Worm (Caenorhabditis elegans) whole organism, L1 larva: ENCODE measurements around the gene vang-1.

Source experiments
- aha-1 ChIP-seq: fragments of 150-350 bp; optimal IDR thresholded peaks from 2 replicates; lab custom pipeline; 2014; ENCODE audit warnings: missing biosample characterization, missing genetic modification characterization
- alr-1 ChIP-seq: fragments of 200-800 bp; sonication (Bioruptor generic); optimal IDR thresholded peaks from 2 replicates; lab custom pipeline; 2018; ENCODE audit warnings: borderline replicate concordance, mild to moderate bottlenecking, missing genetic modification characterization, missing compliant biosample characterization
- ama-1 ChIP-seq: fragments of 150-350 bp; optimal IDR thresholded peaks from 2 replicates; lab custom pipeline; 2014
- blmp-1 ChIP-seq: fragments of 150-350 bp; optimal IDR thresholded peaks from 2 replicates; lab custom pipeline; 2014; ENCODE audit warnings: missing biosample characterization, missing genetic modification characterization
- dsc-1 ChIP-seq: sonication (generic microtip); optimal IDR thresholded peaks from 2 replicates; lab custom pipeline; 2016; ENCODE audit warnings: mild to moderate bottlenecking, missing genetic modification characterization, missing compliant biosample characterization
- efl-1 ChIP-seq, 4 experiments: fragments of 150-350 bp; optimal IDR thresholded peaks in 3 of 4; peaks in 1 of 4; 1 replicate in 1 of 4; 2 replicates in 3 of 4; lab custom pipeline; 2014; ENCODE audit warnings: missing biosample characterization in 2 of 4, missing genetic modification characterization in 2 of 4, missing genetic modification reagents in 2 of 4
- egl-27 ChIP-seq, 2 experiments: fragments of 150-350 bp in 1 of 2; sonication (generic microtip); optimal IDR thresholded peaks; 3 replicates each; lab custom pipeline; 2017 to 2018; ENCODE audit warnings: missing biosample characterization in 2 of 2, missing genetic modification characterization in 2 of 2, missing genetic modification reagents in 2 of 2
- elt-2 ChIP-seq: sonication (generic microtip); optimal IDR thresholded peaks from 2 replicates; lab custom pipeline; 2016; ENCODE audit warnings: missing genetic modification characterization, mild to moderate bottlenecking, inconsistent platforms, missing compliant biosample characterization, missing genetic modification reagents
- elt-3 ChIP-seq, 6 experiments: fragments of 150-350 bp in 1 of 6; sonication (generic microtip); optimal IDR thresholded peaks; 2 replicates each; lab custom pipeline; 2017 to 2018; ENCODE audit warnings: missing biosample characterization in 6 of 6, missing genetic modification characterization in 6 of 6, inconsistent platforms in 1 of 6
- ets-5 ChIP-seq: fragments of 200-800 bp; sonication (Bioruptor generic); IDR thresholded peaks from 2 replicates; pipeline ENCODE4 v1.3.6; 2022; ENCODE audit warnings: missing genetic modification characterization, missing compliant biosample characterization
- fkh-10 ChIP-seq: sonication (generic microtip); optimal IDR thresholded peaks from 2 replicates; lab custom pipeline; 2017; ENCODE audit warnings: missing biosample characterization, missing genetic modification reagents, missing genetic modification characterization
- fkh-8 ChIP-seq: sonication (generic microtip); optimal IDR thresholded peaks from 2 replicates; lab custom pipeline; 2016; ENCODE audit warnings: mild to moderate bottlenecking, missing genetic modification characterization, missing compliant biosample characterization
- hlh-17 ChIP-seq: fragments of 200-800 bp; sonication (Bioruptor generic); optimal IDR thresholded peaks from 2 replicates; lab custom pipeline; 2018; ENCODE audit warnings: missing genetic modification characterization, mild to moderate bottlenecking, missing compliant biosample characterization, moderate library complexity, borderline replicate concordance
- hlh-4 ChIP-seq: sonication (generic microtip); optimal IDR thresholded peaks from 2 replicates; lab custom pipeline; 2016; ENCODE audit warnings: mild to moderate bottlenecking, missing genetic modification characterization, missing compliant biosample characterization
- irx-1 ChIP-seq: sonication (generic microtip); optimal IDR thresholded peaks from 2 replicates; lab custom pipeline; 2016; ENCODE audit warnings: missing genetic modification characterization, missing compliant biosample characterization
- lin-14 ChIP-seq: fragments of 200-800 bp; sonication (Bioruptor generic); optimal IDR thresholded peaks from 2 replicates; lab custom pipeline; 2018; ENCODE audit warnings: mild to moderate bottlenecking, missing genetic modification characterization, moderate library complexity, missing compliant biosample characterization
- lin-15B ChIP-seq: fragments of 150-350 bp; sonication (generic microtip); optimal IDR thresholded peaks from 3 replicates; lab custom pipeline; 2014; ENCODE audit warnings: missing biosample characterization, missing genetic modification characterization
- lin-35 ChIP-seq, 2 experiments: fragments of 150-350 bp; optimal IDR thresholded peaks; 2 replicates each; lab custom pipeline; 2014; ENCODE audit warnings: missing biosample characterization in 2 of 2, missing genetic modification characterization in 2 of 2, missing genetic modification reagents in 2 of 2
- lir-3 ChIP-seq: sonication (generic microtip); optimal IDR thresholded peaks from 2 replicates; lab custom pipeline; 2016; ENCODE audit warnings: mild to moderate bottlenecking, missing genetic modification characterization, moderate library complexity, missing compliant biosample characterization; ENCODE audit not compliant: poor library complexity
- mep-1 ChIP-seq: fragments of 150-350 bp; optimal IDR thresholded peaks from 2 replicates; lab custom pipeline; 2014; ENCODE audit warnings: missing biosample characterization, missing genetic modification characterization
- nhr-11 ChIP-seq: fragments of 150-350 bp; optimal IDR thresholded peaks from 2 replicates; lab custom pipeline; 2014; ENCODE audit warnings: missing biosample characterization, missing genetic modification characterization
- nhr-12 ChIP-seq: sonication (generic microtip); optimal IDR thresholded peaks from 2 replicates; lab custom pipeline; 2017; ENCODE audit warnings: missing biosample characterization, missing genetic modification characterization
- nhr-19 ChIP-seq: fragments of 200-800 bp; sonication (Bioruptor generic); conservative IDR thresholded peaks from 2 replicates; pipeline ENCODE4 v1.3.6; 2022; ENCODE audit warnings: missing genetic modification characterization, missing compliant biosample characterization
- nhr-20 ChIP-seq: sonication (generic microtip); optimal IDR thresholded peaks from 2 replicates; lab custom pipeline; 2016; ENCODE audit warnings: mild to moderate bottlenecking, missing genetic modification characterization, missing compliant biosample characterization
- nhr-28 ChIP-seq: fragments of 150-350 bp; optimal IDR thresholded peaks from 2 replicates; lab custom pipeline; 2014; ENCODE audit warnings: missing biosample characterization, missing genetic modification characterization
- nhr-47 ChIP-seq: sonication (generic microtip); optimal IDR thresholded peaks from 2 replicates; lab custom pipeline; 2016; ENCODE audit warnings: mild to moderate bottlenecking, missing genetic modification characterization, moderate library complexity, missing compliant biosample characterization
- nhr-71 ChIP-seq: sonication (generic microtip); optimal IDR thresholded peaks from 2 replicates; lab custom pipeline; 2016; ENCODE audit warnings: mild to moderate bottlenecking, missing genetic modification characterization, moderate library complexity, missing compliant biosample characterization
- nhr-85 ChIP-seq: sonication (generic microtip); peaks from one replicate; lab custom pipeline; 2016; ENCODE audit warnings: missing genetic modification characterization, inconsistent platforms, missing compliant biosample characterization
- nhr-90 ChIP-seq: sonication (generic microtip); optimal IDR thresholded peaks from 2 replicates; lab custom pipeline; 2016; ENCODE audit warnings: mild to moderate bottlenecking, missing genetic modification characterization, missing compliant biosample characterization; ENCODE audit not compliant: poor library complexity
- pqm-1 ChIP-seq: sonication (generic microtip); optimal IDR thresholded peaks from 3 replicates; lab custom pipeline; 2017; ENCODE audit warnings: missing biosample characterization, missing genetic modification characterization
- skn-1 ChIP-seq: fragments of 150-350 bp; optimal IDR thresholded peaks from 2 replicates; lab custom pipeline; 2014; ENCODE audit warnings: missing biosample characterization, missing genetic modification characterization
- snpc-4 ChIP-seq: fragments of 150-350 bp; optimal IDR thresholded peaks from 2 replicates; lab custom pipeline; 2014; ENCODE audit warnings: missing biosample characterization, missing genetic modification characterization
- snu-23 ChIP-seq: sonication (generic microtip); optimal IDR thresholded peaks from 2 replicates; lab custom pipeline; 2016; ENCODE audit warnings: missing genetic modification characterization, missing compliant biosample characterization
- sox-4 ChIP-seq: sonication (generic microtip); optimal IDR thresholded peaks from 2 replicates; lab custom pipeline; 2016; ENCODE audit warnings: missing genetic modification characterization, missing compliant biosample characterization
- swsn-7 ChIP-seq: sonication (generic microtip); optimal IDR thresholded peaks from 2 replicates; lab custom pipeline; 2016; ENCODE audit warnings: missing genetic modification characterization, missing compliant biosample characterization
- tlp-1 ChIP-seq: fragments of 150-350 bp; optimal IDR thresholded peaks from 2 replicates; lab custom pipeline; 2014; ENCODE audit warnings: missing biosample characterization, missing genetic modification characterization
- unc-130 ChIP-seq: fragments of 150-350 bp; optimal IDR thresholded peaks from 2 replicates; lab custom pipeline; 2017; ENCODE audit warnings: missing biosample characterization, missing genetic modification characterization, inconsistent platforms
- unc-30 ChIP-seq: sonication (generic microtip); optimal IDR thresholded peaks from 2 replicates; lab custom pipeline; 2017; ENCODE audit warnings: missing biosample characterization, missing genetic modification characterization
- unc-98 ChIP-seq: fragments of 200-800 bp; sonication (Bioruptor generic); IDR thresholded peaks from 2 replicates; pipeline ENCODE4 v1.3.6; 2022; ENCODE audit warnings: missing genetic modification characterization, missing compliant biosample characterization
- zip-4 ChIP-seq: fragments of 200-800 bp; sonication (Bioruptor generic); optimal IDR thresholded peaks from 2 replicates; lab custom pipeline; 2018; ENCODE audit warnings: mild to moderate bottlenecking, missing genetic modification characterization, moderate library complexity, missing compliant biosample characterization
- ztf-11 ChIP-seq, 2 experiments: sonication (generic microtip); optimal IDR thresholded peaks; 2 replicates each; lab custom pipeline; 2016 to 2017; ENCODE audit warnings: missing genetic modification characterization in 2 of 2, missing biosample characterization in 1 of 2, missing compliant biosample characterization in 1 of 2

Gene vang-1

ce11 chrX:2836770-2837169, 48.9 kb upstream of the vang-1 start:
- TF ChIP-seq swsn-7 (tag; lab: Kevin White, UChicago) (no peak), skn-1 (tag; lab: Kevin White, UChicago) (no peak), elt-2 (peak; percentile 42), tlp-1 (peak; percentile 2), efl-1 (optimal IDR thresholded peaks at IDR 0.05; lab: Kevin White, UChicago) (no peak), efl-1 (GFP tag; optimal IDR thresholded peaks at IDR 0.05 in 1 of 2; lab: Kevin White, UChicago) (peak in 1 of 2 experiments; percentile 74), pqm-1 (tag; lab: Kevin White, UChicago) (peak; percentile 73)

- TF ChIP-seq hlh-17 (GFP tag; lab: Kevin White, UChicago) (no peak), irx-1 (tag; lab: Kevin White, UChicago) (no peak), ets-5 (GFP tag; lab: Robert Waterston, UW) (no peak), hlh-4 (tag; lab: Kevin White, UChicago) (no peak), alr-1 (tag; lab: Kevin White, UChicago) (no peak), ama-1 (lab: Kevin White, UChicago) (no peak), tlp-1 (no peak), zip-4 (GFP tag; lab: Kevin White, UChicago) (no peak), sox-4 (no peak), nhr-12 (tag; lab: Kevin White, UChicago) (no peak), nhr-11 (no peak), lin-15B (tag; lab: Kevin White, UChicago) (no peak)
These were observed 48.2 kb upstream of the vang-1 start for ce11 chrX:2837477-2837876.

ce11 chrX:2838619-2839018, 47.0 kb upstream of the vang-1 start:
- no peak for TF ChIP-seq egl-27 (tag; optimal IDR thresholded peaks at IDR 0.05; lab: Kevin White, UChicago)
- no peak for TF ChIP-seq tlp-1
- peak; percentile 7 for TF ChIP-seq blmp-1 (tag; lab: Kevin White, UChicago)
- TF ChIP-seq unc-30 = no peak
- TF ChIP-seq elt-3 (tag; optimal IDR thresholded peaks at IDR 0.05; lab: Kevin White, UChicago) = peak in 1 of 6 experiments; percentile 4
- no peak for TF ChIP-seq aha-1 (tag; lab: Kevin White, UChicago)
- no peak for TF ChIP-seq unc-98 (GFP tag; lab: Robert Waterston, UW)
- TF ChIP-seq snpc-4 (tag; lab: Kevin White, UChicago) = no peak
- TF ChIP-seq lir-3 (tag; lab: Kevin White, UChicago) = no peak
- TF ChIP-seq nhr-28 (tag; lab: Kevin White, UChicago) = no peak
- peak in 1 of 2 experiments; percentile 16 for TF ChIP-seq lin-35 (GFP tag; optimal IDR thresholded peaks at IDR 0.05; lab: Kevin White, UChicago)
- peak; percentile 78 for TF ChIP-seq elt-2
- no peak for TF ChIP-seq nhr-47 (tag; lab: Kevin White, UChicago)
- TF ChIP-seq pqm-1 (tag; lab: Kevin White, UChicago) = peak; percentile 25
- TF ChIP-seq sox-4 = no peak

ce11 chrX:2840287-2840686, 45.4 kb upstream of the vang-1 start, which contains the start of gene Y71H10B.1:
TSS of gene Y71H10B.1 (minus strand) at chrX:2840292.
- TF ChIP-seq lin-35 (GFP tag; optimal IDR thresholded peaks at IDR 0.05; lab: Kevin White, UChicago) (peak in 1 of 2 experiments; percentile 32), nhr-19 (GFP tag; lab: Robert Waterston, UW) (peak; percentile 15; the same call in 1 of the 2 replicates), mep-1 (tag; lab: Kevin White, UChicago) (no peak), dsc-1 (tag; lab: Kevin White, UChicago) (peak; percentile 5), lir-3 (tag; lab: Kevin White, UChicago) (peak; percentile 22), nhr-71 (peak; percentile 70), fkh-10 (GFP tag; lab: Kevin White, UChicago) (no peak), elt-3 (tag; optimal IDR thresholded peaks at IDR 0.05; lab: Kevin White, UChicago) (peak in 2 of 6 experiments; percentile 46 to 66), nhr-90 (tag; lab: Kevin White, UChicago) (peak; percentile 40), snu-23 (GFP tag; lab: Kevin White, UChicago) (peak; percentile 15), lin-14 (peak; percentile 43), blmp-1 (tag; lab: Kevin White, UChicago) (peak; percentile 27), ztf-11 (tag; optimal IDR thresholded peaks at IDR 0.05; lab: Kevin White, UChicago) (no peak), nhr-20 (tag; lab: Kevin White, UChicago) (peak; percentile 57), nhr-47 (tag; lab: Kevin White, UChicago) (peak; percentile 40), unc-130 (tag; lab: Kevin White, UChicago) (peak; percentile 7), fkh-8 (tag; lab: Kevin White, UChicago) (no peak), nhr-85 (tag; lab: Kevin White, UChicago) (peak; percentile 88), aha-1 (tag; lab: Kevin White, UChicago) (no peak)
- TF ChIP-seq, all 84 proteins: peak for 14
